Worm (Caenorhabditis elegans) whole organism, late embryonic: Measurements from ENCODE around the gene C24H10.3.

Experiments
- C08G9.2 ChIP-seq: sonication (generic microtip); optimal IDR thresholded peaks from 2 replicates; lab custom pipeline; 2016; ENCODE audit warnings: mild to moderate bottlenecking, missing genetic modification characterization, moderate library complexity, missing compliant biosample characterization
- C38D4.7 ChIP-seq: fragments of 200-800 bp; sonication (Bioruptor generic); optimal IDR thresholded peaks from 2 replicates; lab custom pipeline; 2018; ENCODE audit warnings: mild to moderate bottlenecking, missing genetic modification characterization, moderate library complexity, missing compliant biosample characterization
- K02D7.2 ChIP-seq: sonication (generic microtip); optimal IDR thresholded peaks from 2 replicates; lab custom pipeline; 2017; ENCODE audit warnings: mild to moderate bottlenecking, missing genetic modification characterization, missing compliant biosample characterization
- K09A11.1 ChIP-seq: sonication (generic microtip); optimal IDR thresholded peaks from 2 replicates; lab custom pipeline; 2017; ENCODE audit warnings: antibody characterized with exemption, mild to moderate bottlenecking, missing genetic modification characterization, missing compliant biosample characterization; ENCODE audit not compliant: insufficient read depth
- Y22D7AL.16 ChIP-seq: sonication (generic microtip); optimal IDR thresholded peaks from 2 replicates; lab custom pipeline; 2016; ENCODE audit warnings: missing genetic modification characterization, missing compliant biosample characterization
- ahr-1 ChIP-seq: sonication (generic microtip); optimal IDR thresholded peaks from 2 replicates; lab custom pipeline; 2016; ENCODE audit warnings: missing genetic modification characterization, missing compliant biosample characterization
- ama-1 ChIP-seq: fragments of 150-350 bp; optimal IDR thresholded peaks from 2 replicates; lab custom pipeline; 2014
- ceh-14 ChIP-seq: sonication (generic microtip); optimal IDR thresholded peaks from 2 replicates; lab custom pipeline; 2016; ENCODE audit warnings: missing genotype, missing genetic modification characterization, missing compliant biosample characterization
- ceh-22 ChIP-seq: sonication (generic microtip); optimal IDR thresholded peaks from 2 replicates; lab custom pipeline; 2017; ENCODE audit warnings: missing biosample characterization, missing genetic modification characterization
- ceh-30 ChIP-seq: fragments of 150-350 bp; optimal IDR thresholded peaks from 2 replicates; lab custom pipeline; 2014; ENCODE audit warnings: missing biosample characterization, missing genetic modification characterization
- ceh-6 ChIP-seq: fragments of 200-800 bp; sonication (Bioruptor generic); optimal IDR thresholded peaks from 2 replicates; lab custom pipeline; 2018; ENCODE audit warnings: mild to moderate bottlenecking, missing genetic modification characterization, missing compliant biosample characterization
- ceh-9 ChIP-seq: sonication (generic microtip); optimal IDR thresholded peaks from 2 replicates; lab custom pipeline; 2016; ENCODE audit warnings: mild to moderate bottlenecking, missing genetic modification characterization, inconsistent platforms, missing compliant biosample characterization
- che-1 ChIP-seq: sonication (generic microtip); optimal IDR thresholded peaks from 2 replicates; lab custom pipeline; 2016; ENCODE audit warnings: mild to moderate bottlenecking, missing genetic modification characterization, missing compliant biosample characterization
- elt-4 ChIP-seq: sonication (generic microtip); optimal IDR thresholded peaks from 2 replicates; lab custom pipeline; 2016; ENCODE audit warnings: missing genetic modification characterization, missing compliant biosample characterization
- eyg-1 ChIP-seq: sonication (generic microtip); optimal IDR thresholded peaks from 2 replicates; lab custom pipeline; 2016; ENCODE audit warnings: missing genotype, missing genetic modification characterization, missing compliant biosample characterization
- fax-1 ChIP-seq: sonication (generic microtip); optimal IDR thresholded peaks from 2 replicates; lab custom pipeline; 2016; ENCODE audit warnings: missing genotype, missing genetic modification characterization, missing compliant biosample characterization
- fkh-10 ChIP-seq: fragments of 150-350 bp; optimal IDR thresholded peaks from 2 replicates; lab custom pipeline; 2014; ENCODE audit warnings: missing biosample characterization, missing genetic modification reagents, missing genetic modification characterization
- fkh-6 ChIP-seq: sonication (generic microtip); optimal IDR thresholded peaks from 2 replicates; lab custom pipeline; 2016; ENCODE audit warnings: missing genetic modification characterization, missing compliant biosample characterization
- gmeb-2 ChIP-seq: sonication (generic microtip); optimal IDR thresholded peaks from 2 replicates; lab custom pipeline; 2016; ENCODE audit warnings: missing genetic modification characterization, inconsistent platforms, missing compliant biosample characterization
- hlh-13 ChIP-seq: fragments of 200-800 bp; sonication (Bioruptor generic); optimal IDR thresholded peaks from 2 replicates; lab custom pipeline; 2018; ENCODE audit warnings: mild to moderate bottlenecking, missing genetic modification characterization, missing compliant biosample characterization
- hlh-30 ChIP-seq: sonication (generic microtip); optimal IDR thresholded peaks from 2 replicates; lab custom pipeline; 2017; ENCODE audit warnings: antibody characterized with exemption, missing genetic modification characterization, missing compliant biosample characterization; ENCODE audit not compliant: insufficient read depth
- lim-6 ChIP-seq: sonication (generic microtip); optimal IDR thresholded peaks from 2 replicates; lab custom pipeline; 2016; ENCODE audit warnings: missing genetic modification characterization, missing compliant biosample characterization
- lin-11 ChIP-seq: fragments of 200-800 bp; sonication (Bioruptor generic); optimal IDR thresholded peaks from 2 replicates; lab custom pipeline; 2018; ENCODE audit warnings: mild to moderate bottlenecking, missing genetic modification characterization, missing compliant biosample characterization
- madf-2 ChIP-seq: sonication (generic microtip); optimal IDR thresholded peaks from 2 replicates; lab custom pipeline; 2017; ENCODE audit warnings: missing genetic modification characterization, missing compliant biosample characterization
- nfya-1 ChIP-seq: sonication (generic microtip); optimal IDR thresholded peaks from 2 replicates; lab custom pipeline; 2017; ENCODE audit warnings: missing genetic modification characterization, mild to moderate bottlenecking, missing compliant biosample characterization, antibody characterized with exemption, moderate library complexity
- nhr-11 ChIP-seq: fragments of 150-350 bp; optimal IDR thresholded peaks from 2 replicates; lab custom pipeline; 2014; ENCODE audit warnings: missing biosample characterization, missing genetic modification characterization
- nhr-232 ChIP-seq: sonication (generic microtip); optimal IDR thresholded peaks from 2 replicates; lab custom pipeline; 2016; ENCODE audit warnings: missing genetic modification characterization, missing compliant biosample characterization
- pag-3 ChIP-seq: sonication (generic microtip); optimal IDR thresholded peaks from 2 replicates; lab custom pipeline; 2016; ENCODE audit warnings: missing compliant biosample characterization, missing genetic modification characterization, borderline replicate concordance
- pat-9 ChIP-seq: fragments of 200-800 bp; sonication (Bioruptor generic); optimal IDR thresholded peaks from 2 replicates; lab custom pipeline; 2018; ENCODE audit warnings: mild to moderate bottlenecking, missing genetic modification characterization, moderate library complexity, missing compliant biosample characterization
- pax-1 ChIP-seq: fragments of 150-350 bp; optimal IDR thresholded peaks from 2 replicates; lab custom pipeline; 2014; ENCODE audit warnings: missing biosample characterization, missing genetic modification characterization
- pha-4 ChIP-seq: fragments of 150-350 bp; optimal IDR thresholded peaks from 2 replicates; lab custom pipeline; 2018; ENCODE audit warnings: missing biosample characterization, missing genetic modification reagents, missing genetic modification characterization
- pqm-1 ChIP-seq: sonication (generic microtip); optimal IDR thresholded peaks from 2 replicates; lab custom pipeline; 2016; ENCODE audit warnings: missing genetic modification characterization, missing compliant biosample characterization
- pros-1 ChIP-seq: fragments of 150-350 bp; optimal IDR thresholded peaks from 2 replicates; lab custom pipeline; 2014; ENCODE audit warnings: missing biosample characterization, missing genetic modification reagents, missing genetic modification characterization
- ref-2 ChIP-seq: sonication (generic microtip); optimal IDR thresholded peaks from 2 replicates; lab custom pipeline; 2016; ENCODE audit warnings: missing genetic modification characterization, missing compliant biosample characterization
- rnt-1 ChIP-seq: sonication (generic microtip); optimal IDR thresholded peaks from 2 replicates; lab custom pipeline; 2016; ENCODE audit warnings: missing genetic modification characterization, missing compliant biosample characterization
- sox-4 ChIP-seq: sonication (generic microtip); optimal IDR thresholded peaks from 2 replicates; lab custom pipeline; 2017; ENCODE audit warnings: mild to moderate bottlenecking, missing genetic modification characterization, inconsistent platforms, missing compliant biosample characterization
- syd-9 ChIP-seq: sonication (generic microtip); optimal IDR thresholded peaks from 2 replicates; lab custom pipeline; 2016; ENCODE audit warnings: mild to moderate bottlenecking, missing genetic modification characterization, moderate library complexity, missing compliant biosample characterization
- tbx-2 ChIP-seq: sonication (generic microtip); optimal IDR thresholded peaks from 2 replicates; lab custom pipeline; 2016; ENCODE audit warnings: missing genetic modification characterization, missing compliant biosample characterization
- tbx-7 ChIP-seq: sonication (generic microtip); optimal IDR thresholded peaks from 2 replicates; lab custom pipeline; 2016; ENCODE audit warnings: missing genotype, missing genetic modification characterization, missing compliant biosample characterization
- ttx-3 ChIP-seq: sonication (generic microtip); optimal IDR thresholded peaks from 2 replicates; lab custom pipeline; 2016; ENCODE audit warnings: missing genetic modification reagents, missing genetic modification characterization, missing compliant biosample characterization
- unc-3 ChIP-seq, 2 experiments: fragments of 200-800 bp in 1 of 2; sonication (Bioruptor generic) in 1 of 2; sonication (generic microtip) in 1 of 2; conservative IDR thresholded peaks in 1 of 2; optimal IDR thresholded peaks in 1 of 2; 2 replicates each; pipeline versions ENCODE4 v1.3.6 to Lab custom; 2016 to 2022; ENCODE audit warnings: missing compliant biosample characterization in 2 of 2, missing genetic modification characterization in 2 of 2, missing genetic modification reagents in 1 of 2
- unc-42 ChIP-seq: sonication (generic microtip); optimal IDR thresholded peaks from 2 replicates; lab custom pipeline; 2016; ENCODE audit warnings: missing genotype, missing genetic modification characterization, missing compliant biosample characterization
- unc-55 ChIP-seq: sonication (generic microtip); optimal IDR thresholded peaks from 2 replicates; lab custom pipeline; 2017; ENCODE audit warnings: missing biosample characterization, missing genetic modification reagents, missing genetic modification characterization
- zip-5 ChIP-seq: sonication (generic microtip); optimal IDR thresholded peaks from 2 replicates; lab custom pipeline; 2016; ENCODE audit warnings: missing genetic modification characterization, missing compliant biosample characterization

C24H10.3 gene

ce11 chrX:5063750-5064652 is 3.1 kb downstream of the C24H10.3 start, which contains the start of gene C24H10.2 (continued):
- TF ChIP-seq eyg-1 (tag; lab: Kevin White, UChicago) (no peak), tbx-7 (tag; lab: Kevin White, UChicago) (no peak), zip-5 (no peak), syd-9 (tag; lab: Kevin White, UChicago) (peak; percentile 19), lin-11 (tag; lab: Kevin White, UChicago) (no peak), pax-1 (tag; lab: Kevin White, UChicago) (no peak), ceh-6 (GFP tag; lab: Kevin White, UChicago) (no peak), che-1 (tag; lab: Kevin White, UChicago) (no peak), ceh-30 (tag; lab: Kevin White, UChicago) (no peak), K09A11.1 (tag; lab: Kevin White, UChicago) (no peak), nfya-1 (tag; lab: Kevin White, UChicago) (peak; percentile 71), ama-1 (lab: Kevin White, UChicago) (no peak), nhr-232 (tag; lab: Kevin White, UChicago) (no peak), pat-9 (tag; lab: Kevin White, UChicago) (no peak), Y22D7AL.16 (tag; lab: Kevin White, UChicago) (no peak), C38D4.7 (GFP tag; lab: Kevin White, UChicago) (no peak), madf-2 (tag; lab: Kevin White, UChicago) (no peak), unc-55 (peak; percentile 10), K02D7.2 (tag; lab: Kevin White, UChicago) (no peak), fkh-10 (GFP tag; lab: Kevin White, UChicago) (no peak), lim-6 (tag; lab: Kevin White, UChicago) (no peak), ahr-1 (no peak), pag-3 (tag; lab: Kevin White, UChicago) (no peak), ceh-9 (tag; lab: Kevin White, UChicago) (no peak), fkh-6 (tag; lab: Kevin White, UChicago) (peak; percentile 7), hlh-13 (GFP tag; lab: Kevin White, UChicago) (no peak), tbx-2 (tag; lab: Kevin White, UChicago) (peak; percentile 76)

- TF ChIP-seq pqm-1 (tag; lab: Kevin White, UChicago) (no peak), pag-3 (tag; lab: Kevin White, UChicago) (no peak), C08G9.2 (tag; lab: Kevin White, UChicago) (no peak), hlh-30 (no peak), ceh-30 (tag; lab: Kevin White, UChicago) (no peak)
Observed at ce11 chrX:5066570-5066969, 5.7 kb downstream of the C24H10.3 start.

- TF ChIP-seq elt-4 (tag; lab: Kevin White, UChicago), result no peak
- TF ChIP-seq gmeb-2 (tag; lab: Kevin White, UChicago), result no peak
- no peak for TF ChIP-seq fax-1 (tag; lab: Kevin White, UChicago)
- no peak for TF ChIP-seq che-1 (tag; lab: Kevin White, UChicago)
- no peak for TF ChIP-seq syd-9 (tag; lab: Kevin White, UChicago)
- no peak for TF ChIP-seq sox-4 (tag; lab: Kevin White, UChicago)
- TF ChIP-seq ttx-3 (tag; lab: Kevin White, UChicago), result no peak
- TF ChIP-seq pha-4 (tag; lab: Kevin White, UChicago), result no peak
- TF ChIP-seq tbx-2 (tag; lab: Kevin White, UChicago), result no peak
- TF ChIP-seq lim-6 (tag; lab: Kevin White, UChicago), result no peak
- TF ChIP-seq unc-42 (tag; lab: Kevin White, UChicago), result no peak
- no peak for TF ChIP-seq ref-2 (tag; lab: Kevin White, UChicago)
- TF ChIP-seq unc-3 (GFP tag; conservative IDR thresholded peaks at IDR 0.05; lab: Robert Waterston, UW), result no peak
- TF ChIP-seq unc-3 (tag; optimal IDR thresholded peaks at IDR 0.05; lab: Kevin White, UChicago), result no peak
- TF ChIP-seq rnt-1 (tag; lab: Kevin White, UChicago), result no peak
- no peak for TF ChIP-seq pros-1 (tag; lab: Kevin White, UChicago)
- TF ChIP-seq ceh-22, result no peak
- TF ChIP-seq ceh-14, result no peak
- TF ChIP-seq nhr-11 (tag; lab: Kevin White, UChicago), result no peak
- TF ChIP-seq K02D7.2 (tag; lab: Kevin White, UChicago), result no peak
Observed at ce11 chrX:5067796-5068195, 6.9 kb downstream of the C24H10.3 start, which contains the start of gene clc-7. Gene clc-7 (plus strand): TSS chrX:5068096.
